Worm (Caenorhabditis elegans) whole organism, L1 larva: ENCODE measurements around the gene C12D12.3.
A peak's percentile ranks its signal among the peaks of the same experiment; 100 is the strongest.

ENCODE experiments used
- C16A3.4 ChIP-seq: fragments of 150-350 bp; optimal IDR thresholded peaks from 2 replicates; lab custom pipeline; 2014; ENCODE audit warnings: missing biosample characterization, missing genetic modification characterization
- C34B4.2 ChIP-seq: sonication (generic microtip); optimal IDR thresholded peaks from 2 replicates; lab custom pipeline; 2017; ENCODE audit warnings: mild to moderate bottlenecking, missing genetic modification characterization, missing compliant biosample characterization
- aly-2 ChIP-seq: fragments of 150-350 bp; optimal IDR thresholded peaks from 2 replicates; lab custom pipeline; 2014; ENCODE audit warnings: missing biosample characterization, missing genetic modification characterization
- ama-1 ChIP-seq: fragments of 150-350 bp; optimal IDR thresholded peaks from 2 replicates; lab custom pipeline; 2014
- blmp-1 ChIP-seq: fragments of 150-350 bp; optimal IDR thresholded peaks from 2 replicates; lab custom pipeline; 2014; ENCODE audit warnings: missing biosample characterization, missing genetic modification characterization
- ceh-63 ChIP-seq: fragments of 200-800 bp; sonication (Bioruptor generic); optimal IDR thresholded peaks from 2 replicates; lab custom pipeline; 2018; ENCODE audit warnings: mild to moderate bottlenecking, missing genetic modification characterization, missing compliant biosample characterization
- ceh-82 ChIP-seq, 3 experiments: fragments of 150-350 bp in 1 of 3; sonication (generic microtip) in 2 of 3; optimal IDR thresholded peaks; 2 replicates each; lab custom pipeline; 2014 to 2017; ENCODE audit warnings: missing biosample characterization in 3 of 3, missing genetic modification characterization in 3 of 3
- ceh-88 ChIP-seq: fragments of 200-800 bp; sonication (Bioruptor generic); IDR thresholded peaks from 2 replicates; pipeline ENCODE4 v1.3.6; 2022; ENCODE audit warnings: missing genetic modification characterization, missing compliant biosample characterization
- ceh-90 ChIP-seq: sonication (generic microtip); optimal IDR thresholded peaks from 2 replicates; lab custom pipeline; 2016; ENCODE audit warnings: missing genetic modification characterization, missing compliant biosample characterization
- dpl-1 ChIP-seq, 3 experiments: fragments of 150-350 bp in 2 of 3; sonication (generic microtip) in 1 of 3; optimal IDR thresholded peaks; 2 replicates each; lab custom pipeline; 2014 to 2017; ENCODE audit warnings: missing biosample characterization in 3 of 3, missing genetic modification characterization in 3 of 3, missing genetic modification reagents in 3 of 3
- efl-1 ChIP-seq, 4 experiments: fragments of 150-350 bp; optimal IDR thresholded peaks in 3 of 4; peaks in 1 of 4; 1 replicate in 1 of 4; 2 replicates in 3 of 4; lab custom pipeline; 2014; ENCODE audit warnings: missing biosample characterization in 2 of 4, missing genetic modification characterization in 2 of 4, missing genetic modification reagents in 2 of 4
- efl-3 ChIP-seq: fragments of 200-800 bp; sonication (Bioruptor generic); optimal IDR thresholded peaks from 2 replicates; lab custom pipeline; 2018; ENCODE audit warnings: mild to moderate bottlenecking, missing genetic modification characterization, missing compliant biosample characterization
- elt-2 ChIP-seq: sonication (generic microtip); optimal IDR thresholded peaks from 2 replicates; lab custom pipeline; 2016; ENCODE audit warnings: missing genetic modification characterization, mild to moderate bottlenecking, inconsistent platforms, missing compliant biosample characterization, missing genetic modification reagents
- elt-3 ChIP-seq, 6 experiments: fragments of 150-350 bp in 1 of 6; sonication (generic microtip); optimal IDR thresholded peaks; 2 replicates each; lab custom pipeline; 2017 to 2018; ENCODE audit warnings: missing biosample characterization in 6 of 6, missing genetic modification characterization in 6 of 6, inconsistent platforms in 1 of 6
- fkh-10 ChIP-seq: sonication (generic microtip); optimal IDR thresholded peaks from 2 replicates; lab custom pipeline; 2017; ENCODE audit warnings: missing biosample characterization, missing genetic modification reagents, missing genetic modification characterization
- fos-1 ChIP-seq: fragments of 150-350 bp; optimal IDR thresholded peaks from 2 replicates; lab custom pipeline; 2014; ENCODE audit warnings: missing biosample characterization, missing genetic modification characterization
- hlh-17 ChIP-seq: fragments of 200-800 bp; sonication (Bioruptor generic); optimal IDR thresholded peaks from 2 replicates; lab custom pipeline; 2018; ENCODE audit warnings: missing genetic modification characterization, mild to moderate bottlenecking, missing compliant biosample characterization, moderate library complexity, borderline replicate concordance
- hlh-4 ChIP-seq: sonication (generic microtip); optimal IDR thresholded peaks from 2 replicates; lab custom pipeline; 2016; ENCODE audit warnings: mild to moderate bottlenecking, missing genetic modification characterization, missing compliant biosample characterization
- isw-1 ChIP-seq: fragments of 200-800 bp; sonication (Bioruptor generic); IDR thresholded peaks from 2 replicates; pipeline ENCODE4 v1.3.6; 2022; ENCODE audit warnings: missing genetic modification characterization, missing compliant biosample characterization
- lin-13 ChIP-seq: fragments of 150-350 bp; optimal IDR thresholded peaks from 2 replicates; lab custom pipeline; 2014; ENCODE audit warnings: missing biosample characterization, missing genetic modification reagents, missing genetic modification characterization
- lin-14 ChIP-seq: fragments of 200-800 bp; sonication (Bioruptor generic); optimal IDR thresholded peaks from 2 replicates; lab custom pipeline; 2018; ENCODE audit warnings: mild to moderate bottlenecking, missing genetic modification characterization, moderate library complexity, missing compliant biosample characterization
- lin-35 ChIP-seq, 2 experiments: fragments of 150-350 bp; optimal IDR thresholded peaks; 2 replicates each; lab custom pipeline; 2014; ENCODE audit warnings: missing biosample characterization in 2 of 2, missing genetic modification characterization in 2 of 2, missing genetic modification reagents in 2 of 2
- lsy-2 ChIP-seq, 2 experiments: fragments of 150-350 bp; optimal IDR thresholded peaks; 2 replicates each; lab custom pipeline; 2014; ENCODE audit warnings: missing biosample characterization in 2 of 2, missing genetic modification characterization in 2 of 2
- mdl-1 ChIP-seq, 2 experiments: fragments of 150-350 bp; optimal IDR thresholded peaks; 2 replicates each; lab custom pipeline; 2014 to 2017; ENCODE audit warnings: missing biosample characterization in 2 of 2, missing genetic modification characterization in 2 of 2, inconsistent platforms in 1 of 2
- mep-1 ChIP-seq: fragments of 150-350 bp; optimal IDR thresholded peaks from 2 replicates; lab custom pipeline; 2014; ENCODE audit warnings: missing biosample characterization, missing genetic modification characterization
- nhr-19 ChIP-seq: fragments of 200-800 bp; sonication (Bioruptor generic); conservative IDR thresholded peaks from 2 replicates; pipeline ENCODE4 v1.3.6; 2022; ENCODE audit warnings: missing genetic modification characterization, missing compliant biosample characterization
- nhr-47 ChIP-seq: sonication (generic microtip); optimal IDR thresholded peaks from 2 replicates; lab custom pipeline; 2016; ENCODE audit warnings: mild to moderate bottlenecking, missing genetic modification characterization, moderate library complexity, missing compliant biosample characterization
- nhr-76 ChIP-seq: sonication (generic microtip); optimal IDR thresholded peaks from 2 replicates; lab custom pipeline; 2017; ENCODE audit warnings: missing biosample characterization, missing genetic modification characterization
- nhr-84 ChIP-seq: sonication (generic microtip); optimal IDR thresholded peaks from 2 replicates; lab custom pipeline; 2017; ENCODE audit warnings: missing biosample characterization, missing genetic modification characterization
- nhr-85 ChIP-seq: sonication (generic microtip); peaks from one replicate; lab custom pipeline; 2016; ENCODE audit warnings: missing genetic modification characterization, inconsistent platforms, missing compliant biosample characterization
- nhr-90 ChIP-seq: sonication (generic microtip); optimal IDR thresholded peaks from 2 replicates; lab custom pipeline; 2016; ENCODE audit warnings: mild to moderate bottlenecking, missing genetic modification characterization, missing compliant biosample characterization; ENCODE audit not compliant: poor library complexity
- pax-3 ChIP-seq: fragments of 200-800 bp; sonication (Bioruptor generic); optimal IDR thresholded peaks from 2 replicates; lab custom pipeline; 2018; ENCODE audit warnings: mild to moderate bottlenecking, missing genetic modification characterization, moderate library complexity, missing compliant biosample characterization
- pqm-1 ChIP-seq: sonication (generic microtip); optimal IDR thresholded peaks from 3 replicates; lab custom pipeline; 2017; ENCODE audit warnings: missing biosample characterization, missing genetic modification characterization
- snpc-4 ChIP-seq: fragments of 150-350 bp; optimal IDR thresholded peaks from 2 replicates; lab custom pipeline; 2014; ENCODE audit warnings: missing biosample characterization, missing genetic modification characterization
- snu-23 ChIP-seq: sonication (generic microtip); optimal IDR thresholded peaks from 2 replicates; lab custom pipeline; 2016; ENCODE audit warnings: missing genetic modification characterization, missing compliant biosample characterization
- sox-4 ChIP-seq: sonication (generic microtip); optimal IDR thresholded peaks from 2 replicates; lab custom pipeline; 2016; ENCODE audit warnings: missing genetic modification characterization, missing compliant biosample characterization
- sptf-1 ChIP-seq: fragments of 150-350 bp; optimal IDR thresholded peaks from 2 replicates; lab custom pipeline; 2014; ENCODE audit warnings: missing biosample characterization, missing genetic modification characterization
- swsn-7 ChIP-seq: sonication (generic microtip); optimal IDR thresholded peaks from 2 replicates; lab custom pipeline; 2016; ENCODE audit warnings: missing genetic modification characterization, missing compliant biosample characterization
- unc-98 ChIP-seq: fragments of 200-800 bp; sonication (Bioruptor generic); IDR thresholded peaks from 2 replicates; pipeline ENCODE4 v1.3.6; 2022; ENCODE audit warnings: missing genetic modification characterization, missing compliant biosample characterization
- vab-15 ChIP-seq: sonication (generic microtip); optimal IDR thresholded peaks from 2 replicates; lab custom pipeline; 2017; ENCODE audit warnings: missing genotype, mild to moderate bottlenecking, missing genetic modification characterization, missing compliant biosample characterization
- xbp-1 ChIP-seq: sonication (generic microtip); optimal IDR thresholded peaks from 2 replicates; lab custom pipeline; 2016; ENCODE audit warnings: missing genetic modification characterization, missing compliant biosample characterization

C12D12.3 gene

DNA sequence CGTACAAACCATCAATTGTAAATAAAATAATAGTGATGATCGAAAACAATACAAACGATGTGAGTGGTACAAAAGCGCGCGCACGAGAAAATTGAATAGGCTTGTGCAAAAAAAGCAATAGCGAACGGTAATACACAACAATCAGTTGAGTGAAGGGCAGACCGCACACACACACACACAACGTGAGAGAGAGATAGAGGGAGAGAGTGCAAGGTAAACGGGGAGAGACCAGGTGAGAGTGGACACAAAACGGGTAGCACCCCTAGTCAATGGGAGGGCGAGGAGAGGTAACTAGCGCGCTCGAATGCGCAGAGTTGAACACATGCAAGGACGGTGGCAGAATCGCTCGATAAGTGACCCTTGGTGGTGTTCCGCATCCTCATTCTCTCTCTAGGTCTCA lies 16.9 kb upstream of the C12D12.3 start:
- peak in 1 of 2 experiments; percentile 18 for TF ChIP-seq lin-35 (GFP tag; optimal IDR thresholded peaks at IDR 0.05; lab: Kevin White, UChicago)
- TF ChIP-seq snu-23 (GFP tag; lab: Kevin White, UChicago), result peak; percentile 24
- no peak for TF ChIP-seq fos-1
- no peak for TF ChIP-seq ceh-88 (GFP tag; lab: Robert Waterston, UW)
- TF ChIP-seq mdl-1 (tag; optimal IDR thresholded peaks at IDR 0.05; lab: Kevin White, UChicago), result peak in 1 of 2 experiments; percentile 4
- TF ChIP-seq sox-4 (tag; lab: Kevin White, UChicago), result no peak
- no peak for TF ChIP-seq lsy-2 (tag; optimal IDR thresholded peaks at IDR 0.05; lab: Kevin White, UChicago)
- TF ChIP-seq lin-14 (GFP tag; lab: Kevin White, UChicago), result peak; percentile 75
- TF ChIP-seq C16A3.4, result no peak
- no peak for TF ChIP-seq swsn-7 (tag; lab: Kevin White, UChicago)
- TF ChIP-seq ama-1 (lab: Kevin White, UChicago), result no peak
- TF ChIP-seq ceh-82 (tag; optimal IDR thresholded peaks at IDR 0.05; lab: Kevin White, UChicago), result no peak
- TF ChIP-seq dpl-1 (GFP tag; optimal IDR thresholded peaks at IDR 0.05; lab: Kevin White, UChicago), result no peak
- TF ChIP-seq fkh-10 (GFP tag; lab: Kevin White, UChicago), result no peak
- no peak for TF ChIP-seq vab-15 (tag; lab: Kevin White, UChicago)
- no peak for TF ChIP-seq hlh-17 (GFP tag; lab: Kevin White, UChicago)
- TF ChIP-seq ceh-90 (tag; lab: Kevin White, UChicago), result no peak
- TF ChIP-seq sptf-1 (tag; lab: Kevin White, UChicago), result no peak
- no peak for TF ChIP-seq nhr-90 (tag; lab: Kevin White, UChicago)
- TF ChIP-seq efl-1 (optimal IDR thresholded peaks at IDR 0.05; lab: Kevin White, UChicago), result no peak
- peak in 1 of 2 experiments; percentile 30 for TF ChIP-seq efl-1 (GFP tag; optimal IDR thresholded peaks at IDR 0.05 in 1 of 2; lab: Kevin White, UChicago)
- TF ChIP-seq blmp-1 (tag; lab: Kevin White, UChicago), result peak; percentile 4
- TF ChIP-seq nhr-47 (tag; lab: Kevin White, UChicago), result no peak
- no peak for TF ChIP-seq nhr-76
- TF ChIP-seq nhr-85, result peak; percentile 44
- no peak for TF ChIP-seq mep-1 (tag; lab: Kevin White, UChicago)
- TF ChIP-seq nhr-19 (GFP tag; lab: Robert Waterston, UW), result no peak
- TF ChIP-seq hlh-4 (tag; lab: Kevin White, UChicago), result no peak
- TF ChIP-seq xbp-1, result no peak
- TF ChIP-seq pqm-1, result no peak
- TF ChIP-seq elt-2 (tag; lab: Kevin White, UChicago), result no peak
- TF ChIP-seq, all 84 proteins: peak for 7

DNA sequence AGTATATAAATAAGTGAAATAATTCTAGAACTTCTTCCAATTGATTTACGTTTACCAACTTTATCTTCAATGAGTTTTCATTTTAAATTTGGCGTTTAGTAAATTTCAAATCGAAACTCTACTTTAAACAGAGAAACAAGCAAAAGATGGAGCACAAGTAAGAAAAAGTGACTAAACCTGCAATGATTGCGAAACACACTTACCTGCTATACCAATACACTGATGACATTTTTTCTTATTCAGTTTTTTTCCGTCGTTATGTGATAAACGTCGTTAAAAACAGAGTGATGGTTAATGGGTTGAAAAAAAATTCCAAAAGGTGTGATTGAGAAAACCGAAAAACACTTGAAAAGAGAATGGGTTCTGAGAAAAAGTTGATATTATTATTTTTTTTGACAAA lies 15.3 kb upstream of the C12D12.3 start:
- TF ChIP-seq aly-2 (tag; lab: Kevin White, UChicago) (no peak), efl-1 (optimal IDR thresholded peaks at IDR 0.05; lab: Kevin White, UChicago) (no peak), efl-1 (GFP tag; optimal IDR thresholded peaks at IDR 0.05 in 1 of 2; lab: Kevin White, UChicago) (no peak), unc-98 (no peak), efl-3 (GFP tag; lab: Kevin White, UChicago) (no peak), C34B4.2 (no peak), isw-1 (GFP tag; lab: Robert Waterston, UW) (no peak), lin-13 (GFP tag; lab: Kevin White, UChicago) (no peak), snpc-4 (no peak), ceh-63 (no peak), ama-1 (lab: Kevin White, UChicago) (no peak), pax-3 (tag; lab: Kevin White, UChicago) (no peak), elt-3 (tag; optimal IDR thresholded peaks at IDR 0.05; lab: Kevin White, UChicago) (no peak), sptf-1 (tag; lab: Kevin White, UChicago) (no peak), mdl-1 (tag; optimal IDR thresholded peaks at IDR 0.05; lab: Kevin White, UChicago) (no peak), nhr-47 (tag; lab: Kevin White, UChicago) (no peak), ceh-82 (tag; optimal IDR thresholded peaks at IDR 0.05; lab: Kevin White, UChicago) (no peak), nhr-84 (no peak)
